Fruit fly (Drosophila melanogaster) whole organism: Measurements from ENCODE around the gene indra.

Source experiments
- CG8478 ChIP-seq: fragments of >200 bp; optimal IDR thresholded peaks from 2 replicates; lab custom pipeline; 2018; ENCODE audit warnings: inconsistent platforms
- Dll ChIP-seq: fragments of >200 bp; optimal IDR thresholded peaks from 2 replicates; lab custom pipeline; 2017
- EcR ChIP-seq, 2 experiments: fragments of >200 bp; optimal IDR thresholded peaks; 2 replicates each; lab custom pipeline; 2017; ENCODE audit warnings: missing biosample characterization in 2 of 2, missing genetic modification characterization in 2 of 2, missing genetic modification reagents in 2 of 2
- pan ChIP-seq: fragments of >200 bp; optimal IDR thresholded peaks from 2 replicates; lab custom pipeline; 2017
- psq ChIP-seq: fragments of >200 bp; optimal IDR thresholded peaks from 2 replicates; lab custom pipeline; 2017
- usp ChIP-seq: fragments of >200 bp; optimal IDR thresholded peaks from 2 replicates; lab custom pipeline; 2017; ENCODE audit warnings: missing biosample characterization, missing genetic modification characterization, mixed read lengths

indra gene

DNA sequence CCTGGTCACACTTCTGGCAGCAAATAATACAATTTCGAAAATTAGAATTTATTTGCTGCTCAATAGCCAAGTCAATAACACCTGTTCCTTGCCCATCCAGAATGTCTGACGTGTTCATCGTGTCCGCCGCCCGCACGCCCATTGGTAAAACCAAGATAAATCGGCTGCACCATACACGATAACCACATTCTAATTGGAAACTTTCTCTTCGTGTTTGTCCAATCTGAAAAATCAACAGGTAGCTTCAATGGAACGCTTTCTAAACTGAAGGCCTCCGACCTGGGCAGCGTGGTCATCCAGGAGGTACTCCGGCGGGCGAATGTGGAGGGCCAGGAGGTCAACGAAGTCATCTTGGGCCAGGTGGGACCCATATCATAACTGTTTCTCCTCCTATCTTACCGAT lies 39.3 kb downstream of the indra start:
- no peak for TF ChIP-seq CG8478 (lab: Kevin White, UChicago)

DNA sequence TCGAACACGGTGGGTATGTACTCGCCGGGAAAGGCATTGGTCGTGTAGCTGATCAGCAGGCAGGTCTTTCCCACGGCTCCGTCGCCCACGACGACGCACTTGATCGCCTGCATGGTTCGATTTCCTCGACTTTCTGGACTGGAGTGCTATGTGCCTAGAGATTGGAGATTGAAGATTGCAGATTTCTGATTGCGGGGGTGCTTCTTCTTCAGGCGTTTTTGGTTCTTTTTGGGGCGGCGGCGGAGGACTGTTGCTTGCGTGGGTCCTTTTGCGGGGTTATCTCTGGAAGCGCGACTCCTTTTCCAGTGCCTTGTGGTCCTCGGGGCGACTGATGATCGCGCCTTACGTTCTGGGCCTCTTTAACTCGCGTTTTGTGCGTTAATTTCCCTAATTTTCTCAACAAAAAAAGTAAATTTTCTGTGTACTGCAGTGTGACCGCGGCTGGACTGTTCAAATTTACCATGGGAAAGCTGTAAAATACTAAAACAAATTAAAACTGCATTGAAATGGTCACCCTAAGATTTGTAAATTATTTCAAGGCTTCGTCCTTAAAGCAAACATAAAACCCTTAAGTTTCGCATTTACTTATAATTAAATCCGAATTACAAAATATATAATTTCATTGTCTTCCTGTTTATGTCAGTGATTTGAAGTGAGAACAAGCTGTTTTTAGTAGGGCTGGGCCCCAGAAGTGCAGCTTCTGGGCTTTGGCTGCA lies 39.8 kb downstream of the indra start, which contains the start of the genes Rac1 and Acat2:
Rac1 (minus strand) TSS at position 450 of the 716 bp plus-strand sequence.
Acat2 (plus strand) TSS at position 711 of the 716 bp plus-strand sequence.
- TF ChIP-seq Dll (no peak), EcR (GFP tag; optimal IDR thresholded peaks at IDR 0.05; lab: Kevin White, UChicago) (no peak), CG8478 (lab: Kevin White, UChicago) (no peak), usp (no peak), psq (no peak), pan (no peak)

dm6 chr3L:1300076-1300635 lies 42.0 kb downstream of the indra start:
- TF ChIP-seq CG8478 (lab: Kevin White, UChicago): no peak
- no peak for TF ChIP-seq usp
- no peak for TF ChIP-seq pan
- no peak for TF ChIP-seq psq
- TF ChIP-seq Dll: no peak
- no peak for TF ChIP-seq EcR (GFP tag; optimal IDR thresholded peaks at IDR 0.05; lab: Kevin White, UChicago)

DNA sequence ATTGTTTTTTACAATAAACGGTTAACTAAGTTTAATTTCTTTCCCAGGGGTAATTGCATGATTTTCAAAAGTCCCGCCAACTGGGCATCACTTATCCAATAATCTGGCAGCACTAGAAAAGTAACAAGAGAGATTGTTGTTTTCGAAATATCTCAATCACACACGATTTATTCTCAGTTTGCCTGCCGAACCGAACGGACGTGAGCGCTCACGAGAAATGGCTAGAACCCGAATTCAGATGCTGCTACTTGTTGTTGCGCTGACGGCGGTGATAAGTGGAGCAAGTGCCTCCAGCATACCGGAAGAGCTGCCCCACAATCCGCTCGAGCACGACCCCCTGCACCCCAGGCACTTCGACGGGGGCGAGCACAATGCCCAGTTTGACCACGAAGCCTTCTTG lies 43.7 kb downstream of the indra start, which contains the start of gene scf:
scf (plus strand) TSS at position 164 of the 400 bp plus-strand sequence.
- no peak for TF ChIP-seq psq
- no peak for TF ChIP-seq pan

DNA sequence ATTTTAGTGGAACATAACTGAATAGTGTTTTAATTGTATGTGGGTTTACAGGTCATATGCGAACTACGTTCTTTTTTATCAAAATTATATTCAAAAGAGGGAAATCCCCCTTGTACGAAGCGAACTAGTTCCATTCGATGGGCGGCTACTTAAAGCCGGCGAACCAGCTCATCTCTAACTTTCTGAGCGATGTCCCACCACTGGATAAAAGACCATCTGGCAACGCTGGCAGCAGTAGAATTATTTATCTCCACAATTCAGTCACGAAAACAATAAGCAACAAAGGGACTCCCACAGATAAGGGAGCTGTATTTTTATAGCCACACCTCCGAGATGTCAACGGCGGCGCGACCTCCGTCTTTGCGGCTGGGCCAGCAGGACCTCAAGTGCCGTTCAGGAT lies 46.5 kb downstream of the indra start, which contains the start of gene Rabex-5:
Rabex-5 (plus strand) TSS at position 221 of the 400 bp plus-strand sequence.
- no peak for TF ChIP-seq pan
- TF ChIP-seq psq: no peak
- no peak for TF ChIP-seq Dll
- TF ChIP-seq CG8478 (lab: Kevin White, UChicago): no peak
- TF ChIP-seq usp: no peak
- no peak for TF ChIP-seq EcR (GFP tag; optimal IDR thresholded peaks at IDR 0.05; lab: Kevin White, UChicago)

- TF ChIP-seq CG8478 (lab: Kevin White, UChicago) (no peak), EcR (GFP tag; optimal IDR thresholded peaks at IDR 0.05; lab: Kevin White, UChicago) (no peak), psq (no peak), usp (no peak), Dll (no peak), pan (no peak)
Measured at dm6 chr3L:1294835-1295234, 47.4 kb downstream of the indra start.
